Fruit fly (Drosophila melanogaster) whole organism, adult: ENCODE measurements around the gene CG14191.

Source experiments
- CG14711 ChIP-seq: fragments of 200-800 bp; sonication (Bioruptor generic); optimal IDR thresholded peaks from 2 replicates; lab custom pipeline; 2018; ENCODE audit warnings: missing biosample characterization, mild to moderate bottlenecking, missing genetic modification characterization, moderate library complexity
- CG1620 ChIP-seq: fragments of 200-800 bp; sonication (Bioruptor generic); optimal IDR thresholded peaks from 2 replicates; lab custom pipeline; 2016; ENCODE audit warnings: missing biosample characterization, missing genetic modification characterization
- CG33017 ChIP-seq: fragments of 200-800 bp; sonication (Bioruptor generic); optimal IDR thresholded peaks from 2 replicates; lab custom pipeline; 2018; ENCODE audit warnings: missing biosample characterization, mild to moderate bottlenecking, missing genetic modification characterization, moderate library complexity
- bab1 ChIP-seq: fragments of 200-800 bp; sonication (Bioruptor generic); optimal IDR thresholded peaks from 3 replicates; lab custom pipeline; 2019; ENCODE audit warnings: missing biosample characterization, mild to moderate bottlenecking, missing genetic modification characterization, moderate library complexity
- cic ChIP-seq: fragments of 200-800 bp; sonication (Bioruptor generic); optimal IDR thresholded peaks from 2 replicates; lab custom pipeline; 2017; ENCODE audit warnings: missing biosample characterization, mild to moderate bottlenecking, missing genetic modification characterization, moderate library complexity

DNA sequence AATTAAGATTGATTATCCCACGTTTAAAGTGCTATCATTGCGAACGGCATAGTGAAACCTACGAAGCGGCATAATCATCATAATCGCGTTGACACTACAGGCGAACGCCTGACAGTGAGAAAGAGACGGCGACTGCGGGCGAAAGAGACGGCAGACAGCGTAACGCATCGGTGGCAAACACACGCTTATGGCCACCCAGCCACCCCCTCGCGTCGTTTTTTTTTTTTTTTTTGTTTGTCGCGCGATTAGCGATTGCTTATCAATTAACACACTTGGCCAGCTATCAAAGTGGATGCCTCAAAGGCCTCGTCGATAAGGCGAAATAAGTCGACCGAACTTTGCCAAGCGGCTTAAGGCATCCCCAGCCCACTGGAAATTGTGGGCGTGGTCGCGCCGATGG lies 7.6 kb upstream of the CG14191 start:
- TF ChIP-seq CG33017 (tag; lab: Kevin White, UChicago) = no peak
- no peak for TF ChIP-seq cic (GFP tag; lab: Kevin White, UChicago)
- no peak for TF ChIP-seq CG1620 (GFP tag; lab: Kevin White, UChicago)
- no peak for TF ChIP-seq CG14711 (tag; lab: Kevin White, UChicago)
- no peak for TF ChIP-seq bab1
